Worm (Caenorhabditis elegans) whole organism, L4/young adult: ENCODE measurements around the gene lurp-1.

Source experiments
- dao-5 ChIP-seq: sonication (generic microtip); optimal IDR thresholded peaks from 2 replicates; lab custom pipeline; 2016; ENCODE audit warnings: missing genotype, missing genetic modification characterization, moderate library complexity, missing compliant biosample characterization
- him-1 ChIP-seq: sonication (generic microtip); optimal IDR thresholded peaks from 2 replicates; lab custom pipeline; 2016; ENCODE audit warnings: missing genotype, missing genetic modification reagents, missing genetic modification characterization, missing compliant biosample characterization

ce11 chrII:10895959-10896358, 15.2 kb downstream of the lurp-1 start:
- TF ChIP-seq him-1 (tag; lab: Kevin White, UChicago) (no peak), dao-5 (tag; lab: Kevin White, UChicago) (no peak)
